Fruit fly (Drosophila melanogaster): ENCODE results near the gene Lcp65Ab2.

Lcp65Ab2 gene

dm6 chr3L:6192822-6193555, 46.5 kb downstream of the Lcp65Ab2 start, which contains the start of the genes Sf3b6 and Tnpo (continued):
- TF ChIP-seq HLH54F (GFP tag; optimal IDR thresholded peaks at IDR 0.05) (peak; percentile 77), Bteb2 (GFP tag; optimal IDR thresholded peaks at IDR 0.05) (peak; percentile 75), CG9797 (GFP tag; optimal IDR thresholded peaks at IDR 0.05) (peak; percentile 99), z (GFP tag; IDR thresholded peaks at IDR 0.05) (no peak), CG4328 (GFP tag; optimal IDR thresholded peaks at IDR 0.05) (peak; percentile 82), Kr (GFP tag; optimal IDR thresholded peaks at IDR 0.05) (no peak), CG3726 (GFP tag; IDR thresholded peaks at IDR 0.05) (peak; percentile 57; the same call in 1 of the 3 replicates), CrebB (tag; optimal IDR thresholded peaks at IDR 0.05) (peak; percentile 49), CG31388 (GFP tag; optimal IDR thresholded peaks at IDR 0.05) (peak; percentile 49), CG10431 (GFP tag; optimal IDR thresholded peaks at IDR 0.05) (peak; percentile 58), kay (GFP tag; optimal IDR thresholded peaks at IDR 0.05) (peak; percentile 67), CG13296 (GFP tag; optimal IDR thresholded peaks at IDR 0.05) (peak; percentile 75), amos (GFP tag; IDR thresholded peaks at IDR 0.05; ENCODE audit: partially characterized antibody) (peak; percentile 56), CG14667 (GFP tag; IDR thresholded peaks at IDR 0.05) (peak; percentile 78), toy (GFP tag; IDR thresholded peaks at IDR 0.05) (peak; percentile 43; the same call in 1 of the 2 replicates), cas (GFP tag; IDR thresholded peaks at IDR 0.05) (0 out of 2 replicates have a peak, but pooled peaks have one; percentile 44), CG17612 (GFP tag; IDR thresholded peaks at IDR 0.05) (no peak), CG34422 (GFP tag; IDR thresholded peaks at IDR 0.05) (peak; percentile 85), pan (optimal IDR thresholded peaks at IDR 0.05) (no peak), pan (GFP tag; optimal IDR thresholded peaks at IDR 0.05 in 1 of 2, IDR thresholded peaks at IDR 0.05 in 1 of 2) (peak in 1 of 2 experiments; percentile 80), sim (GFP tag; IDR thresholded peaks at IDR 0.05) (peak; percentile 38; the same call in 1 of the 2 replicates), br (optimal IDR thresholded peaks at IDR 0.05) (no peak), Blimp-1 (GFP tag; optimal IDR thresholded peaks at IDR 0.05) (no peak), sc (optimal IDR thresholded peaks at IDR 0.05) (no peak), sc (GFP tag; optimal IDR thresholded peaks at IDR 0.05) (no peak), peb (GFP tag; IDR thresholded peaks at IDR 0.05) (peak; percentile 70), Hr78 (GFP tag; optimal IDR thresholded peaks at IDR 0.05) (no peak), dpn (GFP tag; optimal IDR thresholded peaks at IDR 0.05) (peak; percentile 76 to 84), Ptx1 (GFP tag; IDR thresholded peaks at IDR 0.05) (peak; percentile 92), pb (GFP tag; optimal IDR thresholded peaks at IDR 0.05) (no peak), CG4404 (GFP tag; IDR thresholded peaks at IDR 0.05) (peak; percentile 87), az2 (GFP tag; optimal IDR thresholded peaks at IDR 0.05) (peak; percentile 85), CG13123 (GFP tag; optimal IDR thresholded peaks at IDR 0.05) (peak; percentile 63), CG16813 (GFP tag; IDR thresholded peaks at IDR 0.05; ENCODE audit: partially characterized antibody) (peak; percentile 63), CG3847 (GFP tag; IDR thresholded peaks at IDR 0.05) (peak; percentile 90), CG30403 (GFP tag; optimal IDR thresholded peaks at IDR 0.05) (peak; percentile 95), esg (GFP tag; conservative IDR thresholded peaks at IDR 0.05) (peak; percentile 86), H2.0 (GFP tag; IDR thresholded peaks at IDR 0.05) (peak; percentile 66; the same call in 1 of the 2 replicates), CG7271 (tag; optimal IDR thresholded peaks at IDR 0.05) (peak; percentile 54), CG15073 (GFP tag; optimal IDR thresholded peaks at IDR 0.05) (peak; percentile 39), TFAM (GFP tag; optimal IDR thresholded peaks at IDR 0.05) (no peak), trh (GFP tag; optimal IDR thresholded peaks at IDR 0.05) (peak; percentile 58), ATbp (GFP tag; optimal IDR thresholded peaks at IDR 0.05) (no peak), CG1233 (GFP tag; optimal IDR thresholded peaks at IDR 0.05) (peak; percentile 74), CG4707 (GFP tag; optimal IDR thresholded peaks at IDR 0.05) (no peak), ssp (GFP tag; IDR thresholded peaks at IDR 0.05) (peak; percentile 79), croc (GFP tag; conservative IDR thresholded peaks at IDR 0.05) (peak; percentile 73), D19B (GFP tag; optimal IDR thresholded peaks at IDR 0.05) (peak; percentile 88), CG8359 (GFP tag; optimal IDR thresholded peaks at IDR 0.05; ENCODE audit: borderline replicate concordance) (no peak), CG14014 (GFP tag; IDR thresholded peaks at IDR 0.05) (peak; percentile 75)

All from whole organism, embryonic.